Worm (Caenorhabditis elegans): ENCODE results near the gene B0035.13.

- TF ChIP-seq snpc-4 (GFP tag; optimal IDR thresholded peaks at IDR 0.05) (no peak), snpc-4 (tag; optimal IDR thresholded peaks at IDR 0.05) (no peak), F55B11.4 (tag; optimal IDR thresholded peaks at IDR 0.05; ENCODE audit: borderline replicate concordance, insufficient read depth) (no peak)
Measured at ce11 chrIV:11320500-11320899, 14.0 kb upstream of the B0035.13 start, which contains the start of gene edg-1.
